Fruit fly (Drosophila melanogaster): ENCODE results near the gene stumps.

DNA sequence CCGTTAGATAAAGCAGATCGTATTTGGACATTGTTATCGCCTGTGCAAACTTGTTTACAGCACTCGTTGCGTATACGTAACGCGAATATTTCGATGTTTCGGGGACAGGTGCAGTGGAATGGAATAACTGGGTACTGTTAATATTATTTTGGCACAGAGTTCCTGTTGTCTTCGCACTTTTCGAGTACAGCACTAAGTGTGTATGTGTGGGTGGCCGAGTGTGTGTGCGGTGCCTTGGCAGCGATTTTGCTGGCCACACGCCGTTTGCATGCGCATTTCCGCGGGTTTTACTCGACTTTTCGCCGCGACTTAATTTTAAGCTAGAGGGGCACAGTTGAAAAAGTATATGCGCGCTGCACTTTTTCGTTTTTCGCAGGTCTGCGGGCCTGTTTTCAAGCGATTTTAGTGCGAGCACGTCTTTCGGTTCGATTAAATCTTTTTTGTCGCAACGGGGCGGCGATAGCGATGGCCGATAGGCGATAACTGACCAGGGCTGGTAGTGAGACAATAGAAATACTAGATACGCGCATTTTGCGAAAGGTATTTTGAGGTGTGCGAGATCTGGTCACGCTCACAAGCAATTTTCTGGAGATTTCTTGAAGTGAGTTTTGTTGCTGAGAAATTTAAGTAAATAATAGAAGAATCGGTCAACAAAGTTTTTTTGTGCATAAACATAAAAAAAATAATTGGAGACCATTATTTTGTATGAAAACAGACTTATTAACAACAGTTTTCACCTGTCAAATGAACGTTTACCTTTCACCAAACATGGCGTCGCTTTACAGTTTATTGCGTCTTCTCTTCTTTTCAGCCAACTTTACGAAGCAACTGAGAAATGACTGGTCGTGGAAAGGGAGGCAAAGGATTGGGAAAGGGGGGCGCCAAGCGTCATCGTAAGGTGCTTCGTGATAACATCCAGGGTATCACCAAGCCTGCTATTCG, 48.5 kb downstream of the stumps start, which contains the start of the genes put and His4r:
- no peak for TF ChIP-seq lola (GFP tag; optimal IDR thresholded peaks at IDR 0.05)
- TF ChIP-seq psq (GFP tag; optimal IDR thresholded peaks at IDR 0.05): no peak
- no peak for TF ChIP-seq CG9705 (GFP tag; optimal IDR thresholded peaks at IDR 0.05)

All from whole organism, wandering third instar larva.